Fruit fly (Drosophila melanogaster) whole organism, prepupa: Measurements from ENCODE around the gene yellow-e3.

ENCODE experiments used
- Blimp-1 ChIP-seq: fragments of 200-800 bp; sonication (Bioruptor generic); optimal IDR thresholded peaks from 3 replicates; lab custom pipeline; 2017; ENCODE audit warnings: missing biosample characterization, missing genetic modification characterization, mild to moderate bottlenecking, moderate library complexity, missing genetic modification reagents
- CG10631 ChIP-seq: fragments of 200-800 bp; sonication (Bioruptor generic); optimal IDR thresholded peaks from 2 replicates; lab custom pipeline; 2016; ENCODE audit warnings: missing biosample characterization, missing genetic modification characterization
- CG10669 ChIP-seq: fragments of 200-800 bp; sonication (Bioruptor generic); optimal IDR thresholded peaks from 3 replicates; lab custom pipeline; 2018; ENCODE audit warnings: missing biosample characterization, mild to moderate bottlenecking, missing genetic modification characterization, moderate library complexity
- CG11294 ChIP-seq: fragments of 200-800 bp; sonication (Bioruptor generic); IDR thresholded peaks from 2 replicates; pipeline ENCODE4 v1.3.6; 2022; ENCODE audit warnings: missing biosample characterization, missing genetic modification characterization
- CG11762 ChIP-seq: fragments of 200-800 bp; sonication (Bioruptor generic); optimal IDR thresholded peaks from 3 replicates; lab custom pipeline; 2016; ENCODE audit warnings: missing biosample characterization, missing genetic modification characterization; ENCODE audit not compliant: insufficient read depth
- CG11902 ChIP-seq: fragments of 200-800 bp; sonication (Bioruptor generic); optimal IDR thresholded peaks from 3 replicates; lab custom pipeline; 2016; ENCODE audit warnings: missing biosample characterization, missing genetic modification characterization
- CG1621 ChIP-seq: fragments of 200-800 bp; sonication (Bioruptor generic); optimal IDR thresholded peaks from 3 replicates; lab custom pipeline; 2018; ENCODE audit warnings: missing biosample characterization, mild to moderate bottlenecking, missing genetic modification characterization
- CG16779 ChIP-seq: fragments of 200-800 bp; sonication (Bioruptor generic); optimal IDR thresholded peaks from 3 replicates; lab custom pipeline; 2017; ENCODE audit warnings: missing biosample characterization, mild to moderate bottlenecking, missing genetic modification characterization
- CG3032 ChIP-seq: fragments of 200-800 bp; optimal IDR thresholded peaks from 2 replicates; lab custom pipeline; 2019; ENCODE audit warnings: missing biosample characterization, mild to moderate bottlenecking, missing genetic modification characterization, moderate library complexity
- CG32006 ChIP-seq: fragments of 200-800 bp; sonication (Bioruptor generic); optimal IDR thresholded peaks from 3 replicates; lab custom pipeline; 2017; ENCODE audit warnings: missing biosample characterization, mild to moderate bottlenecking, missing genetic modification characterization
- CG3919 ChIP-seq: fragments of 200-800 bp; sonication (Bioruptor generic); optimal IDR thresholded peaks from 3 replicates; lab custom pipeline; 2016; ENCODE audit warnings: missing biosample characterization, missing genetic modification characterization
- CG4318 ChIP-seq: fragments of 200-800 bp; sonication (Bioruptor generic); optimal IDR thresholded peaks from 3 replicates; lab custom pipeline; 2017; ENCODE audit warnings: missing biosample characterization, mild to moderate bottlenecking, missing genetic modification characterization
- CG6163 ChIP-seq: fragments of 200-800 bp; sonication (Bioruptor generic); IDR thresholded peaks from 3 replicates; pipeline ENCODE4 v1.3.6; 2022; ENCODE audit warnings: missing biosample characterization, missing genetic modification characterization
- CG6276 ChIP-seq: fragments of 200-800 bp; sonication (Bioruptor generic); optimal IDR thresholded peaks from 2 replicates; lab custom pipeline; 2017; ENCODE audit warnings: missing biosample characterization, mild to moderate bottlenecking, missing genetic modification characterization
- CG6808 ChIP-seq: fragments of 200-800 bp; sonication (Bioruptor generic); optimal IDR thresholded peaks from 3 replicates; lab custom pipeline; 2017; ENCODE audit warnings: missing biosample characterization, missing genetic modification characterization, mild to moderate bottlenecking, moderate library complexity, missing genetic modification reagents
- CG6854 ChIP-seq: fragments of 200-800 bp; sonication (Bioruptor generic); optimal IDR thresholded peaks from 2 replicates; lab custom pipeline; 2017; ENCODE audit warnings: missing biosample characterization, mild to moderate bottlenecking, missing genetic modification characterization
- CG7368 ChIP-seq: fragments of 200-800 bp; sonication (Bioruptor generic); optimal IDR thresholded peaks from 3 replicates; lab custom pipeline; 2016; ENCODE audit warnings: missing biosample characterization, missing genetic modification characterization
- CG8319 ChIP-seq: fragments of 200-800 bp; sonication (Bioruptor generic); optimal IDR thresholded peaks from 3 replicates; lab custom pipeline; 2016; ENCODE audit warnings: missing biosample characterization, missing genetic modification characterization
- CG8632 ChIP-seq: fragments of 200-800 bp; sonication (Bioruptor generic); optimal IDR thresholded peaks from 3 replicates; lab custom pipeline; 2016; ENCODE audit warnings: missing biosample characterization, missing genetic modification characterization
- Eip75B ChIP-seq: fragments of 200-800 bp; sonication (Bioruptor generic); optimal IDR thresholded peaks from 3 replicates; lab custom pipeline; 2016; ENCODE audit warnings: missing biosample characterization, missing genetic modification characterization
- Eip78C ChIP-seq: fragments of 200-800 bp; sonication (Bioruptor generic); peaks from one replicate; lab custom pipeline; 2016; ENCODE audit warnings: missing biosample characterization, missing genetic modification characterization
- Ets21C ChIP-seq: fragments of 200-800 bp; sonication (Bioruptor generic); optimal IDR thresholded peaks from 3 replicates; lab custom pipeline; 2016; ENCODE audit warnings: missing biosample characterization, missing genetic modification characterization
- Ets96B ChIP-seq: fragments of 200-800 bp; optimal IDR thresholded peaks from 2 replicates; lab custom pipeline; 2019; ENCODE audit warnings: missing biosample characterization, mild to moderate bottlenecking, missing genetic modification characterization, moderate library complexity
- Hr38 ChIP-seq: sonication (Bioruptor generic); optimal IDR thresholded peaks from 2 replicates; lab custom pipeline; 2016; ENCODE audit warnings: missing biosample characterization, missing genetic modification characterization
- Hr39 ChIP-seq: fragments of 200-800 bp; sonication (Bioruptor generic); optimal IDR thresholded peaks from 2 replicates; lab custom pipeline; 2016; ENCODE audit warnings: missing biosample characterization, missing genetic modification characterization
- Met ChIP-seq: fragments of 200-800 bp; sonication (Bioruptor generic); optimal IDR thresholded peaks from 3 replicates; lab custom pipeline; 2016; ENCODE audit warnings: missing biosample characterization, missing genetic modification characterization
- OdsH ChIP-seq: fragments of 200-800 bp; sonication (Bioruptor generic); optimal IDR thresholded peaks from 3 replicates; lab custom pipeline; 2016; ENCODE audit warnings: missing biosample characterization, missing genetic modification characterization
- Sox14 ChIP-seq: fragments of 200-800 bp; sonication (Bioruptor generic); optimal IDR thresholded peaks from 3 replicates; lab custom pipeline; 2016; ENCODE audit warnings: missing biosample characterization, missing genetic modification characterization
- Sox15 ChIP-seq: fragments of 200-800 bp; sonication (Bioruptor generic); optimal IDR thresholded peaks from 3 replicates; lab custom pipeline; 2016; ENCODE audit warnings: missing biosample characterization, missing genetic modification characterization
- cyc ChIP-seq: fragments of 200-800 bp; sonication (Bioruptor generic); optimal IDR thresholded peaks from 3 replicates; lab custom pipeline; 2016; ENCODE audit warnings: missing biosample characterization, missing genetic modification characterization
- dac ChIP-seq: fragments of 200-800 bp; sonication (Bioruptor generic); optimal IDR thresholded peaks from 2 replicates; lab custom pipeline; 2017; ENCODE audit warnings: missing biosample characterization, mild to moderate bottlenecking, missing genetic modification characterization
- fd59A ChIP-seq: fragments of 200-800 bp; sonication (Bioruptor generic); optimal IDR thresholded peaks from 2 replicates; lab custom pipeline; 2017; ENCODE audit warnings: missing biosample characterization, mild to moderate bottlenecking, missing genetic modification characterization, missing genetic modification reagents
- fd85E ChIP-seq: fragments of 200-800 bp; sonication (Bioruptor generic); optimal IDR thresholded peaks from 3 replicates; lab custom pipeline; 2016; ENCODE audit warnings: missing biosample characterization, missing genetic modification characterization
- fkh ChIP-seq: fragments of 200-800 bp; sonication (Bioruptor generic); optimal IDR thresholded peaks from 3 replicates; lab custom pipeline; 2017; ENCODE audit warnings: missing biosample characterization, mild to moderate bottlenecking, missing genetic modification characterization, moderate library complexity
- lz ChIP-seq: fragments of 200-800 bp; sonication (Bioruptor generic); optimal IDR thresholded peaks from 3 replicates; lab custom pipeline; 2016; ENCODE audit warnings: missing biosample characterization, missing genetic modification characterization
- net ChIP-seq: fragments of 200-800 bp; sonication (Bioruptor generic); optimal IDR thresholded peaks from 3 replicates; lab custom pipeline; 2016; ENCODE audit warnings: missing biosample characterization, missing genetic modification characterization
- pdm3 ChIP-seq: fragments of 200-800 bp; sonication (Bioruptor generic); optimal IDR thresholded peaks from 3 replicates; lab custom pipeline; 2016; ENCODE audit warnings: missing biosample characterization, missing genetic modification characterization
- spab ChIP-seq: fragments of 200-800 bp; sonication (Bioruptor generic); optimal IDR thresholded peaks from 2 replicates; lab custom pipeline; 2017; ENCODE audit warnings: missing biosample characterization, mild to moderate bottlenecking, missing genetic modification characterization, missing genetic modification reagents
- ss ChIP-seq, 2 experiments: fragments of 200-800 bp; sonication (Bioruptor generic); optimal IDR thresholded peaks; 2 replicates in 1 of 2; 3 replicates in 1 of 2; lab custom pipeline; 2017 to 2018; ENCODE audit warnings: mild to moderate bottlenecking in 2 of 2, missing biosample characterization in 2 of 2, missing genetic modification characterization in 2 of 2, moderate library complexity in 1 of 2
- topi ChIP-seq: fragments of 200-800 bp; sonication (Bioruptor generic); optimal IDR thresholded peaks from 3 replicates; lab custom pipeline; 2016; ENCODE audit warnings: missing biosample characterization, missing genetic modification characterization
- vri ChIP-seq: fragments of 200-800 bp; sonication (Bioruptor generic); optimal IDR thresholded peaks from 3 replicates; lab custom pipeline; 2016; ENCODE audit warnings: missing biosample characterization, mild to moderate bottlenecking, missing genetic modification characterization

yellow-e3 gene

dm6 chr3R:13371840-13372680 lies 32.6 kb downstream of the yellow-e3 start, which contains the start of the genes Lip3 and CG34309 (continued):
- TF ChIP-seq CG11902 (GFP tag; lab: Kevin White, UChicago) (no peak), fd59A (GFP tag; lab: Kevin White, UChicago) (no peak), cyc (GFP tag; lab: Kevin White, UChicago) (peak; percentile 32), CG6808 (GFP tag; lab: Kevin White, UChicago) (no peak), CG8632 (GFP tag; lab: Kevin White, UChicago) (no peak), CG6276 (GFP tag; lab: Kevin White, UChicago) (no peak), CG11294 (GFP tag; lab: Robert Waterston, UW) (no peak), CG6854 (GFP tag; lab: Kevin White, UChicago) (no peak), CG16779 (tag; lab: Kevin White, UChicago) (no peak), Sox15 (no peak), Eip78C (GFP tag; lab: Kevin White, UChicago) (no peak), Hr39 (GFP tag; lab: Kevin White, UChicago) (peak; percentile 39), CG3032 (no peak), ss (GFP tag; optimal IDR thresholded peaks at IDR 0.05; lab: Kevin White, UChicago) (no peak), CG7368 (GFP tag; lab: Kevin White, UChicago) (no peak), topi (GFP tag; lab: Kevin White, UChicago) (peak; percentile 31), pdm3 (GFP tag; lab: Kevin White, UChicago) (peak; percentile 34), CG3919 (GFP tag; lab: Kevin White, UChicago) (no peak), CG4318 (no peak), spab (no peak), CG32006 (GFP tag; lab: Kevin White, UChicago) (no peak), Ets21C (peak; percentile 46), Sox14 (GFP tag; lab: Kevin White, UChicago) (peak; percentile 28), vri (GFP tag; lab: Kevin White, UChicago) (peak; percentile 86), Hr38 (GFP tag; lab: Kevin White, UChicago) (no peak), CG1621 (tag; lab: Kevin White, UChicago) (no peak), lz (GFP tag; lab: Kevin White, UChicago) (peak; percentile 53), CG11762 (no peak), fkh (GFP tag; lab: Kevin White, UChicago) (no peak), OdsH (GFP tag; lab: Kevin White, UChicago) (peak; percentile 35), CG10669 (GFP tag; lab: Kevin White, UChicago) (no peak), net (GFP tag; lab: Kevin White, UChicago) (no peak), CG8319 (GFP tag; lab: Kevin White, UChicago) (no peak), Ets96B (tag; lab: Kevin White, UChicago) (peak; percentile 10)

DNA sequence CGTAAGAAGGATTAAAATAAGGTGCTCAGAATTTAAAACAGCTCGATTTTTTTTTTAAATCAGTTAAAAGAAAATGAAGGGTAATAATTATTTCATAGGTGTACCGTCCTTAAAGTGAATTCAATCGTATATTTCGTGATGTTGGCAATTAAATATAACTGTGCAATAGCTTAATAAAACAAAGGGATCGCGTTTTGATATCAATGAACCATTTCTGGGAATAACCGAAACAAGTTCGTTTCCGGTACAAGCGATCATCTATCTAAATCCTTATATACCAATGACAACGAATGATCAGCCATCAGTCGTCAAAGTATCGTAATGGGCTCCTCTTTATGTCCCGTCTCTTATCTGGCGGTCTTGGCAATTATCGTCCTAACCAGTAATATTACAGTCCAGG lies 35.3 kb downstream of the yellow-e3 start, which contains the start of gene CheA87a:
Gene CheA87a, plus strand, starts transcription at position 301 of the 400 bp plus-strand sequence.
- TF ChIP-seq Eip78C (GFP tag; lab: Kevin White, UChicago): no peak
- no peak for TF ChIP-seq CG3032
- no peak for TF ChIP-seq Met
- TF ChIP-seq Blimp-1: no peak
- TF ChIP-seq CG11762: no peak
- no peak for TF ChIP-seq fkh (GFP tag; lab: Kevin White, UChicago)
- TF ChIP-seq dac (GFP tag; lab: Kevin White, UChicago): no peak
- TF ChIP-seq CG10631: no peak
- TF ChIP-seq CG6163: no peak
- no peak for TF ChIP-seq Eip75B (GFP tag; lab: Kevin White, UChicago)
- TF ChIP-seq fd85E (GFP tag; lab: Kevin White, UChicago): no peak
- no peak for TF ChIP-seq Sox15
